Worm (Caenorhabditis elegans): Measurements from ENCODE around the gene T02H6.1.

DNA sequence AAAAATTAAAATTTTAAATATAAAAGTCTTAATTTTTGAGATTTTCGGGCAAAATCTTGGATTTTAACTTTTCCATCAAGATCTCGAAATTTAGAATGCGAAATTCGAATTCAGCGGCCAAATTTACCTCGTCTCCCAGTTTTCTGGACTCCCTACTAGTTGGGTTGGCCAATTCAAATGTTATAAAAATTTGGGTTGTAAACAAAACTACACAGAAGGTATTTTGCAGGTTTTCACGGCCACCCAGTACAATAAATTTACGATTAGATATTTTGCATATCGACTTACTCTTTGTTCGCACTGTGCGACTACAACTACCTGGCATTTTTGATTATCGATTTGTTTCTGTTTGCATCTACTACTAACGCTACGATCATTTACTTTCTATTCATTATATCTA lies 24.4 kb upstream of the T02H6.1 start, which contains the start of gene T02H6.5:
- TF ChIP-seq med-1 (GFP tag; optimal IDR thresholded peaks at IDR 0.05; ENCODE audit: insufficient read depth) (no peak), ref-1 (GFP tag; conservative IDR thresholded peaks at IDR 0.05) (no peak), flt-1 (GFP tag; IDR thresholded peaks at IDR 0.05) (no peak), ztf-29 (GFP tag; IDR thresholded peaks at IDR 0.05) (no peak), T22C8.4 (GFP tag; IDR thresholded peaks at IDR 0.05) (no peak), cog-1 (tag; optimal IDR thresholded peaks at IDR 0.05) (no peak), tab-1 (GFP tag; IDR thresholded peaks at IDR 0.05) (no peak), klf-2 (GFP tag; conservative IDR thresholded peaks at IDR 0.05) (no peak)
